Worm (Caenorhabditis elegans) whole organism, late embryonic: ENCODE measurements around the gene R06B9.5.

Experiments used
- Y22D7AL.16 ChIP-seq: sonication (generic microtip); optimal IDR thresholded peaks from 2 replicates; lab custom pipeline; 2016; ENCODE audit warnings: missing genetic modification characterization, missing compliant biosample characterization
- lin-11 ChIP-seq: fragments of 200-800 bp; sonication (Bioruptor generic); optimal IDR thresholded peaks from 2 replicates; lab custom pipeline; 2018; ENCODE audit warnings: mild to moderate bottlenecking, missing genetic modification characterization, missing compliant biosample characterization
- nhr-232 ChIP-seq: sonication (generic microtip); optimal IDR thresholded peaks from 2 replicates; lab custom pipeline; 2016; ENCODE audit warnings: missing genetic modification characterization, missing compliant biosample characterization
- unc-55 ChIP-seq: sonication (generic microtip); optimal IDR thresholded peaks from 2 replicates; lab custom pipeline; 2017; ENCODE audit warnings: missing biosample characterization, missing genetic modification reagents, missing genetic modification characterization

DNA sequence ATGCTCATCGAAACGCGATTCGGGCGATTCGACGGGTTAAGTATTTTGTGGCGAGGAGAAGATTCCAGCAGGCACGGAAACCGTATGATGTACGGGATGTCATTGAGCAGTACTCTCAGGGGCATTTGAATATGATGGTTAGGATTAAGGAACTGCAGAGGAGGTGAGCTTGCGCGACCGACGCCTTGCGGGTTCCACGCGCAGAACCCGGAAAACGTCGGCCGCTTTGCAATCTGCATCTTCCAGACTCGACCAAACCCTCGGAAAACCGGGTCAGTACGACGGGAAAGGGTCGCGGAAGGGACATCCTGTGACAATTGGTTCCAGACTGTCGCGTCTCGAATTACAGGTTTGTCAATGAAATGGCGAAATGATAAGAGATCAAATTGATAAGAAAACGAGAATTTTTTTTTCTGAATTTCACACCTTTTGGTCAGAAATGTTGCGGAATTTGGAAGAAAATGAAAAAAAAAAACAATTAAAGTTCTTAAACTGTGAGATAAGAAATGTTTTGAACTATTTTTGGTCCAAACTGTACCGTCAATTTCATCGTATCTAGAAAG is 24.5 kb upstream of the R06B9.5 start:
- no peak for TF ChIP-seq lin-11 (tag; lab: Kevin White, UChicago)
- TF ChIP-seq nhr-232 (tag; lab: Kevin White, UChicago), result no peak
- no peak for TF ChIP-seq unc-55 (GFP tag; lab: Kevin White, UChicago)
- no peak for TF ChIP-seq Y22D7AL.16
